Fruit fly (Drosophila melanogaster) Kc167 (cell line): ENCODE results near the gene Trx2.

Experiments
- Myc ChIP-seq: fragments of >200 bp; optimal IDR thresholded peaks from 2 replicates; lab custom pipeline; 2017; ENCODE audit warnings: missing external identifiers
- Sin3A ChIP-seq: fragments of >200 bp; optimal IDR thresholded peaks from 2 replicates; lab custom pipeline; 2018; ENCODE audit warnings: missing external identifiers
- h ChIP-seq: fragments of >200 bp; optimal IDR thresholded peaks from 3 replicates; lab custom pipeline; 2018; ENCODE audit warnings: missing external identifiers
- insv ChIP-seq: fragments of >200 bp; optimal IDR thresholded peaks from 3 replicates; lab custom pipeline; 2018; ENCODE audit warnings: missing external identifiers
- psq ChIP-seq: fragments of >200 bp; optimal IDR thresholded peaks from 2 replicates; lab custom pipeline; 2017; ENCODE audit warnings: missing external identifiers
- ttk ChIP-seq: sonication (Bioruptor generic); optimal IDR thresholded peaks from 2 replicates; lab custom pipeline; 2017; ENCODE audit warnings: missing external identifiers

The Trx2 gene

DNA sequence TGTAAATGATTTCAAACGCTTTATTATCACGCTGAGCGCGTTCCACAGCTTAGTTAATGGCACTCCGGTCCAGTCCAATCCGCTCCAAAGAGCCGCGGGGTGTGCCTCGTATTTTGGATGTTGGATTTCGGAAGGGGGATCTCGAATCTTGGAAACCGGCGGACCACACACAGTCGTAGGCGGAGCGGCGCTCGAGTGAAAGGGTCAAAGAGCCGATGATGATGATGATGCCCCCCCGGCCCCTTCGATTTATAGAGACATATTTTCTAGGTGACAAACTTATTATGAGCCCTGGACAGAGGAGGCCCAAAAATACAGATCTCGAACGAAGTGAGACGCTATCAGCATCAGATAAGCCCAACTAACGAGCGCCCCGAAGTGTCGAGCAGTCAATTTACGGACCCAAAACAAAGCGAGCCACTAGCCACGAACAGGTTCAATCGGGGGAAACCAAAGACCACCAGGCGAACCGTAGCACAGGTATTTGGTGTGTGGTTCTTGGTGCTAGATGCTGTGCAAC, 3.6 kb upstream of the Trx2 start:
- TF ChIP-seq psq (no peak), Myc (lab: Kevin White, UChicago) (no peak), ttk (lab: Kevin White, UChicago) (no peak), h (no peak), Sin3A (no peak), insv (lab: Kevin White, UChicago) (no peak)

DNA sequence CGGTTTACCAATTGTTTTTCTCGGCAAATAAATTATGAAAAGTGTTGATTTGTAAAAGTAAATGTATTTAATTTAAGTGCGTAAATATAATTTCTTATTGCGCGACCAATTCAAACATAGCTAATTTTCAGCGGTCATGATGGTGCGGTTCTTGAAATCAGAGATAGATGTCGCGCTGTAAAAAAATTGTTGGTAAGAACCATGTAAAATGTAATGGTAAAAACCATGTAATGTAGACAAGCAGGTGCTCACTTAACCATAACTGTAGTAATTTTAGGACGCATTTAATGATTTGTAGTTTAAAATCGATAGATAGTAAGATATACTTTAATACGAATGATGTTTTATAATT, 336 bp upstream of the Trx2 start:
- no peak for TF ChIP-seq psq

DNA sequence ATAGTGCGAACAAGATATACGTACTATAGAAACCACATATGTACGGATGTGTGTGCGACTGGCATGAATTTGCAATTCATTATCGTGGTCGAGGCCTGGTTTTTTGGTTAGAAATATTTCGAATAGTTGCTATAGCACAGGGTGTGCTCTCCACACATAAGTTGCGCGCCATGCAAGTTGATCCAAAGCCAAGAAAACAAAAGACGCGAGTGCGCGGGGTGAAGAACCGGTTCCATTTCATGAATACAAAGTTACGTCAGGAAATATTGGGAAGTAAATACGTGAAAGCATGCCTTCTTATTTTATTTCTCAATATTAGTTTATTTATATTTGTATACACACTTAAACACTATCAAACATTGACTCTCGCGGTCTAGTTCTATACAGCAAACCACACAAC, 956 bp downstream of the Trx2 start:
- no peak for TF ChIP-seq Sin3A
- no peak for TF ChIP-seq psq
- no peak for TF ChIP-seq ttk (lab: Kevin White, UChicago)
- no peak for TF ChIP-seq insv (lab: Kevin White, UChicago)
- no peak for TF ChIP-seq Myc (lab: Kevin White, UChicago)
- TF ChIP-seq h, result no peak

DNA sequence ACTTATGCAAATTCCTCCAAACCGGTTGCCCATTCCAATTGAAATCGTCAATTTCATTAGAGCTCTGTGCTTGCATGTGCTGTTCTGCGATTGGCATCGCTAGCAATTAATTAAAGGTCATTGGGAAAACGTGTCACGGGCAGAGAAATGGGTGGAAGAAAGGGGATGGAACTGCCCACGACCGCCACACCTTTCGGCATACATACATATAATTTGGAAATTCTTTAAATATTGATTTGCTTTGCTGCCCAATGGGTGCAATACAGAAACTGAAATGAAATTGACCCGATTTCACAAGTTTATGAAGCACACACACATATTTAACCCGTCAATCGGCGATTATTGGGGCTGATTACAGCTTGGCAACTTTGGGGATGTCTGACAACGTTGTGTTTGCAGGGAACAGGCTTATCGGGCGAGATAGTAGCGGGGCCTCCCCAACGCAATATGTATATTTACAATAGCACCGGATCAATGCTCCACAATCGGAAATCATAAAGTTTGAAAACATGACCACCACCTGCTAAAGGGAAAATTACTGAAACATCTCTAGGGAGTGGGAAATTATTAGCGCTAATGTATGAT, 1.8 kb downstream of the Trx2 start:
- TF ChIP-seq insv (lab: Kevin White, UChicago) (no peak), h (no peak), ttk (lab: Kevin White, UChicago) (no peak), psq (no peak), Myc (lab: Kevin White, UChicago) (no peak), Sin3A (no peak)

DNA sequence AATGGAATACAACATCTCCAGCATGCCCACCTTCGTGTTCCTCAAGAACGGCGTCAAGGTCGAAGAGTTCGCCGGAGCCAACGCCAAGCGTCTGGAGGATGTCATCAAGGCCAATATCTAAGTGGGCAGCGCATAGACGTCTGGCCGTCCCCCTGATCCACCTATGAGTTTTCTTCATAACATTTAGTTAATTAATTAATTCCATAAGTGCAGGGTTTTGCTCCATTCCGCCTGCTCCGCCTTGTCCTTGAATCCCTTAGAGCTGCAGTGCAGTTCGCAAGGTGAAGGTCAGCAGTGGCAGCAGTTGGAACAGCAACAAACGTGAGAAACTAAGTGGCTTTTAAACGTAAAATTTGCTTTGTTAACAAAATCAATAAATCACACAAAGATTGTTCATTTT, 2.6 kb downstream of the Trx2 start:
- no peak for TF ChIP-seq psq
- no peak for TF ChIP-seq Myc (lab: Kevin White, UChicago)

DNA sequence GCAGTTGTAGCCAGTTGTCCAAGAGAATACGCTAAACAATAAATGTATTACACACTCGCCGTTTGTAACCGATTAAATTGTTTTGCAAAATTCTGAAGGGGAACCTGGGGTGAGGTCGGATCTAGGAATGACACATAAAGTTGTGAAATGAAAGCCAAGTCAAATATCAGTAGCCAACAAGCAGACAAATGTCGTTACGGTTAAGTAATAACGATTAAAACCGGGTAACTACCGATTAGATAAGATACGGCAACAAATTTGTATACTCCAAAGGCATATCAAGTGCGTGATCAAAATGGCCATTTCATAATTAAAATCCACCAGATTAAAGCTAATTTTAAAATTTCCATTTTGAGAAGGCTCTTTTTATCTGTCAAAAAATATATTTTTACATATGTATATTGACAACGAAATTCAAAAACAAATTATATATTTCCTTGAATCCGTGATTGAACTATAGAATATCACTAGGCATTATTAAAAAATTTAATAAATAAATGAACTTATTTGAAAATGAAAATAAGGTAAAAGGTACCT, 3.1 kb downstream of the Trx2 start, which contains the start of gene GlcAT-S:
GlcAT-S (plus strand) TSS at position 487 of the 537 bp plus-strand sequence.
- TF ChIP-seq Myc (lab: Kevin White, UChicago) (no peak), h (no peak), Sin3A (no peak), insv (lab: Kevin White, UChicago) (no peak), psq (no peak), ttk (lab: Kevin White, UChicago) (no peak)

DNA sequence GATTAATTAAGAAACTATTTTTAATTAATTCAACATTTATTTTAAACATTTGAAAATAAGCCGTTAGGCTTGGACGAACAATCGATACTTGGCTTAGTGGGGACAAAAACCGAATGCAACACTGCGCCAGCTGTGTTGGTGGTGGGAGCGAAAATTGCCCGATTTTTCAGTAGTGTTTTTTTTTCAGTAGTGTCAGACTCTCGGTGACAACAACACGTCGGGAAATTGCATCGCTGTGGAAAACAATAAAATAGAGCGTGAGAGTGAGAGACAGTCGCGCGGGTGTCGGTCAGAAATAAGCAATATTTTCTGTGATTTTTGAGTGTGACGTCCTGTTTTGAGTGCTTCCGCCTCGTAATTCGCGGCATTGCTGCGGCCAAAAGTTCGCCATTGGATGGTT, 3.7 kb downstream of the Trx2 start:
- TF ChIP-seq h (no peak), Myc (lab: Kevin White, UChicago) (no peak)

DNA sequence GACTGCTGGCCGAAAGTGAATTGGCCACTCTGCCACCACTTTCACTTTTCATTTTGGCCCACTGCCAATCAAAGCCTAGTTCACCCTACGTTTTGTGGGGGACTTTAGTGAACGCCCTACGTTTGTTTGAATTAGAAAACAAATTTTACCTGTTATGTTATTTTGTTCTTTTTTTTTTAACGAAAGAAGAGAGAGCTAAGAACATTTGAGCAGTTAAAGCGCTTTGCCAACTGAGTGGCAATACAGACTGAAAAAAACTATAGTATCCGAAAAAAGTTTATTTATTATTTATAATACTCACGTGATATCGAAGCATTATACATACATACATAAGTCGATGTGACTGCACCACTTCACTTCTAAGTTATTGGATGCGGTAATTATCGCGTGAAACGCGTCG, 4.9 kb downstream of the Trx2 start:
- TF ChIP-seq insv (lab: Kevin White, UChicago) (no peak), Myc (lab: Kevin White, UChicago) (no peak), h (no peak), ttk (lab: Kevin White, UChicago) (no peak), Sin3A (no peak), psq (no peak)

DNA sequence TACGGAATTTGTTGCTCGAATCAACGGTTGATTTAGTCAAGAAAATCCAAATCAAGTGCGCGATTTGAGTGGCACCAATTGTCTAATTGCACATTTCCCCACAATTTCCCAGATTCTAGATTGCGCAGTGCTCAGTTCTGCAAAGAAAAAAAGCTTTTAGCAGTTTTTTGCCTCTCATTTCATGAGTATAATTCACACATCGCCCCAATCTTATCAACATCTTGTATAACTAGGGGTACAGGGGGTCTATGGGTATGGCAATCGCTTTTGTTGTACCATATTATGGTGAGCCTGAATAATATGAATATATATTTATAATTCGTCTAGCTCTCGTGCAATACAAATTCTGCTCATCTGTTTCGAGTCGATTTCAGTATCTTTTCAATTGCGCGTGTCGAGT, 5.9 kb downstream of the Trx2 start:
- TF ChIP-seq Sin3A, result no peak
- TF ChIP-seq insv (lab: Kevin White, UChicago), result no peak
- no peak for TF ChIP-seq ttk (lab: Kevin White, UChicago)
- no peak for TF ChIP-seq h
- no peak for TF ChIP-seq psq
- TF ChIP-seq Myc (lab: Kevin White, UChicago), result no peak

DNA sequence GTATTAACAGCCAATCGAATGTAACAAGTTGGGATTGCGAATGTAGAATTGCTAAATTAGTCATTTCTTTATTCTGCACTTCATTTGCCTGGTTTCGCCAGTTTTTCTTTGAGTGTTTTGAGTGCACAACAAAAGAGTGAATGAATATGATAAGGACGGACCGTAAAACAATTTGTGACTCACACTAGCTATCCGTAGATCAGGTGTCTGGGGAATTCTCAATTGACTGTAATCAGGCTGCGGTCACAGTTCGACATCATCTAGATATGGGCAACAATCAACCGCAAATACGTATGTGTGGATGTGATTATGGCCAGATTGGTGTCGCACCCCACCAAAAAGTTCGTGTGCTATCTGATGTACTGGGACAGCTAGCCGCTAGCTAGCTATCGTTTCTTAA, 7.0 kb downstream of the Trx2 start:
- TF ChIP-seq psq, result no peak
- no peak for TF ChIP-seq h
- no peak for TF ChIP-seq Myc (lab: Kevin White, UChicago)
- TF ChIP-seq insv (lab: Kevin White, UChicago), result no peak
- no peak for TF ChIP-seq Sin3A
- TF ChIP-seq ttk (lab: Kevin White, UChicago), result no peak

DNA sequence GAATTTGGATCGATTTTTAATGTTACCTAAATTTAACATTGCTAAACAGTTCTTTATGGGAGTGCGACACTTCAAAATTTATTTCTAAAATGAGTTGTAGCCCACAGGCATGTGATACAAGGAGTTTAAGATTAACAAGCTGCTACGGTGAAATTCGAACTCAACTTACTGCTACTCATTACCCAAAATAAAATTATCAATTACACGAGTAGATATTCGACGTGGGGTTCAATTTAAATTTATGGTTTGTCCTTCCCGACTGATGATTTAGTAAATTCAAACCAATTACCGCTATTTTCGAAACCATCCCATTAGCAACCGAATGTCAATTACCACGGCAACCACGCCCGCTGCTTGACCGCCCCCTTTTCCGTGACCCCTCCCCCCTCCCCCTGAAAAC, 12.2 kb downstream of the Trx2 start, which contains the start of gene CG31882:
CG31882 (minus strand) TSS at position 101 of the 400 bp plus-strand sequence.
- no peak for TF ChIP-seq psq
- no peak for TF ChIP-seq ttk (lab: Kevin White, UChicago)
- no peak for TF ChIP-seq Myc (lab: Kevin White, UChicago)
- no peak for TF ChIP-seq Sin3A
- no peak for TF ChIP-seq insv (lab: Kevin White, UChicago)

DNA sequence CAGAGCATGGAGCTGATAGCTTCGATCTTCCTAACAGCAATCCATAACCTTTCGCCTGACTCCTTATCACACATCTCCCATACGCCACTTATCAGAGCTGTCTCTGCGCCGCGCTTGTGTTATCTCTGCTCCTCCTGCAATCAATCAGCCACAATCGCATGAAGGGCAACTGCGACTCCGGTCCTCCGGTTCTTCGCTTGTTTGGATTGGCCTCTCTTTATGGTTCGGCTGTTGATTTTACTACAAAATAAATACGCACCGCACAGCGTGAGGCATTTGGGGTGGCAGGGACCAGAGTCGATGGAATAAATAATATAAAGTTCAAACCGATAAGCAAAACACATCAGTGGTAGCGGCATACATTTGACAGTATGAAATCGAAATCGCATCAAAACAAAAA, 20.1 kb downstream of the Trx2 start:
- TF ChIP-seq ttk (lab: Kevin White, UChicago) (no peak), insv (lab: Kevin White, UChicago) (no peak), psq (no peak), Myc (lab: Kevin White, UChicago) (no peak), h (no peak), Sin3A (no peak)

DNA sequence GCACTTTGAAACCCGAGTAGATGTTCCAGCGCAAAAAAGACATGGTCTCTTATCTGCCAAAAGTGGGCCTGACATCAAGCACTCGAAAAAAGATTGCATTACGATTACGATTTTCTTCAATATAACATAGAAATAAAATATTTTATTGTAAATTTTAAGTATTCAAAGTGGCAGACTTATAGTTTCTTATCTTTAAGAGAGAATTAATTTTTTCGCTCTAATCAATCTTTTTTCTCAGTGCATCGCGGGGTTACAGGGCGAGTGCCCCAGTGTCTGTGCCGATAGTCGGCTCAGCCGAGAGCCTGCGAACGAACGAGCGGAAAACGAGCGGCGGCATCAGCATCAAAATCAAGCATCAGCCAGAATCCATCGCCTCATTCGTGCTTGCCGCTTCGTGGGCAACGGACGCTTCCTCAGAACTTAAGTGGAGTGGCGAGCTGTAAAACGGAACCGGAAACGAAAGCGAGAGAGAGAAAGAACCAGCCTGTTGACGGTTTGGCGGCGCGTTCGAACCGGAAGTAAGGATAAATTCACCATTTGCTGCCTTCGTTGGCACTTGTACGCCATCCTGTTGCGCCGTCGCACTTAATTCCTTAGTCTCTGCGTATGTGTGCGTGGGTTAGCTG, 21.0 kb downstream of the Trx2 start, which contains the start of gene Apoltp:
Apoltp (plus strand) TSS at position 369 of the 626 bp plus-strand sequence.
- TF ChIP-seq psq (no peak), ttk (lab: Kevin White, UChicago) (no peak), Myc (lab: Kevin White, UChicago) (no peak), insv (lab: Kevin White, UChicago) (no peak), h (no peak), Sin3A (no peak)
